Worm (Caenorhabditis elegans) whole organism, young adult: ENCODE measurements around the gene hpo-9.

Source experiments
- C06A6.2 ChIP-seq: fragments of 200-800 bp; sonication (Bioruptor generic); conservative IDR thresholded peaks from 2 replicates; pipeline ENCODE4 v1.3.6; 2022; ENCODE audit warnings: missing genetic modification characterization, missing compliant biosample characterization
- F10E7.11 ChIP-seq: sonication (generic microtip); optimal IDR thresholded peaks from 2 replicates; lab custom pipeline; 2017; ENCODE audit warnings: mild to moderate bottlenecking, missing genetic modification characterization, moderate library complexity, missing compliant biosample characterization
- F22D6.2 ChIP-seq: sonication (generic microtip); optimal IDR thresholded peaks from 2 replicates; lab custom pipeline; 2016; ENCODE audit warnings: mild to moderate bottlenecking, missing genetic modification characterization, missing compliant biosample characterization
- F39B2.1 ChIP-seq: fragments of 200-800 bp; sonication (Bioruptor generic); IDR thresholded peaks from 2 replicates; pipeline ENCODE4 v1.3.6; 2022; ENCODE audit warnings: missing genetic modification reagents, missing genetic modification characterization, missing compliant biosample characterization
- Y53F4B.3 ChIP-seq: fragments of 200-800 bp; sonication (Bioruptor generic); IDR thresholded peaks from 2 replicates; pipeline ENCODE4 v1.3.6; 2022; ENCODE audit warnings: missing genetic modification reagents, missing genetic modification characterization, missing compliant biosample characterization
- ZK185.1 ChIP-seq: sonication (generic microtip); optimal IDR thresholded peaks from 2 replicates; lab custom pipeline; 2016; ENCODE audit warnings: mild to moderate bottlenecking, missing genetic modification characterization, missing compliant biosample characterization; ENCODE audit not compliant: poor library complexity, severe bottlenecking
- aptf-2 ChIP-seq: fragments of 200-800 bp; sonication (Bioruptor generic); conservative IDR thresholded peaks from 2 replicates; pipeline ENCODE4 v1.3.6; 2022; ENCODE audit warnings: missing genetic modification reagents, missing genetic modification characterization, missing compliant biosample characterization
- cebp-1 ChIP-seq, 2 experiments: fragments of 200-800 bp in 1 of 2; sonication (Bioruptor generic) in 1 of 2; sonication (generic microtip) in 1 of 2; IDR thresholded peaks in 1 of 2; optimal IDR thresholded peaks in 1 of 2; 2 replicates each; pipeline versions ENCODE4 v1.3.6 to Lab custom; 2017 to 2022; ENCODE audit warnings: missing compliant biosample characterization in 2 of 2, missing genetic modification characterization in 2 of 2, mild to moderate bottlenecking in 1 of 2, missing genetic modification reagents in 1 of 2, moderate library complexity in 1 of 2
- cebp-2 ChIP-seq: fragments of 200-800 bp; sonication (Bioruptor generic); IDR thresholded peaks from 2 replicates; pipeline ENCODE4 v1.3.6; 2022; ENCODE audit warnings: missing genetic modification characterization, missing compliant biosample characterization
- ceh-40 ChIP-seq: fragments of 200-800 bp; sonication (Bioruptor generic); IDR thresholded peaks from 2 replicates; pipeline ENCODE4 v1.3.6; 2022; ENCODE audit warnings: missing genetic modification characterization, missing compliant biosample characterization
- ceh-79 ChIP-seq: sonication (generic microtip); optimal IDR thresholded peaks from 2 replicates; lab custom pipeline; 2017; ENCODE audit warnings: mild to moderate bottlenecking, missing genetic modification characterization, missing compliant biosample characterization
- chd-7 ChIP-seq: sonication (generic microtip); optimal IDR thresholded peaks from 2 replicates; lab custom pipeline; 2016; ENCODE audit warnings: mild to moderate bottlenecking, missing genetic modification characterization, moderate library complexity, missing compliant biosample characterization
- dox-1 ChIP-seq: fragments of 200-800 bp; sonication (Bioruptor generic); IDR thresholded peaks from 2 replicates; pipeline ENCODE4 v1.3.6; 2022; ENCODE audit warnings: missing genetic modification reagents, missing genetic modification characterization, missing compliant biosample characterization
- egl-18 ChIP-seq: fragments of 200-800 bp; sonication (Bioruptor generic); IDR thresholded peaks from 2 replicates; pipeline ENCODE4 v1.3.6; 2022; ENCODE audit warnings: missing genetic modification reagents, missing genetic modification characterization, missing compliant biosample characterization
- hlh-26 ChIP-seq: fragments of 200-800 bp; sonication (Bioruptor generic); conservative IDR thresholded peaks from 2 replicates; pipeline ENCODE4 v1.3.6; 2022; ENCODE audit warnings: missing genetic modification reagents, missing genetic modification characterization, missing compliant biosample characterization
- hsf-1 ChIP-seq: fragments of 200-800 bp; sonication (Bioruptor generic); IDR thresholded peaks from 2 replicates; pipeline ENCODE4 v1.3.6; 2022; ENCODE audit warnings: missing genetic modification reagents, missing genetic modification characterization, missing compliant biosample characterization
- let-607 ChIP-seq, 2 experiments: fragments of 200-800 bp in 1 of 2; sonication (Bioruptor generic) in 1 of 2; sonication (generic microtip) in 1 of 2; optimal IDR thresholded peaks; 2 replicates each; lab custom pipeline; 2016 to 2018; ENCODE audit warnings: mild to moderate bottlenecking in 2 of 2, missing compliant biosample characterization in 2 of 2, missing genetic modification characterization in 2 of 2, moderate library complexity in 2 of 2, missing genotype in 1 of 2
- nfya-1 ChIP-seq: sonication (generic microtip); optimal IDR thresholded peaks from 2 replicates; lab custom pipeline; 2017; ENCODE audit warnings: antibody characterized with exemption, missing compliant biosample characterization, missing genetic modification characterization, borderline replicate concordance; ENCODE audit not compliant: insufficient read depth
- nfya-2 ChIP-seq: fragments of 200-800 bp; sonication (Bioruptor generic); IDR thresholded peaks from 2 replicates; pipeline ENCODE4 v1.3.6; 2022; ENCODE audit warnings: missing genetic modification reagents, missing genetic modification characterization, missing compliant biosample characterization
- nfyb-1 ChIP-seq: fragments of 200-800 bp; sonication (Bioruptor generic); IDR thresholded peaks from 2 replicates; pipeline ENCODE4 v1.3.6; 2022; ENCODE audit warnings: missing genetic modification reagents, missing genetic modification characterization, missing compliant biosample characterization
- nhr-27 ChIP-seq: fragments of 200-800 bp; sonication (Bioruptor generic); optimal IDR thresholded peaks from 2 replicates; lab custom pipeline; 2018; ENCODE audit warnings: mild to moderate bottlenecking, missing genetic modification characterization, moderate library complexity, missing compliant biosample characterization
- nhr-80 ChIP-seq: sonication (generic microtip); optimal IDR thresholded peaks from 2 replicates; lab custom pipeline; 2016; ENCODE audit warnings: missing genetic modification characterization, missing compliant biosample characterization
- pbrm-1 ChIP-seq: fragments of 200-800 bp; sonication (Bioruptor generic); IDR thresholded peaks from 2 replicates; pipeline ENCODE4 v1.3.6; 2022; ENCODE audit warnings: missing genetic modification reagents, missing genetic modification characterization, missing compliant biosample characterization
- pha-4 ChIP-seq: fragments of 150-350 bp; sonication (generic microtip); optimal IDR thresholded peaks from 2 replicates; lab custom pipeline; 2014; ENCODE audit warnings: missing biosample characterization, missing genetic modification reagents, missing genetic modification characterization
- snpc-4 ChIP-seq, 5 experiments: fragments of 150-350 bp in 1 of 5; sonication (generic microtip) in 4 of 5; optimal IDR thresholded peaks; 2 replicates each; lab custom pipeline; 2014 to 2018; ENCODE audit warnings: missing genetic modification characterization in 5 of 5, missing biosample characterization in 3 of 5, antibody characterized with exemption in 2 of 5, mild to moderate bottlenecking in 2 of 5, missing compliant biosample characterization in 2 of 5, missing genotype in 2 of 5, moderate library complexity in 2 of 5, missing genetic modification reagents in 1 of 5
- somi-1 ChIP-seq: fragments of 200-800 bp; sonication (Bioruptor generic); optimal IDR thresholded peaks from 2 replicates; lab custom pipeline; 2018; ENCODE audit warnings: mild to moderate bottlenecking, missing genetic modification characterization, missing compliant biosample characterization
- tlf-1 ChIP-seq: fragments of 200-800 bp; sonication (Bioruptor generic); optimal IDR thresholded peaks from 2 replicates; lab custom pipeline; 2018; ENCODE audit warnings: mild to moderate bottlenecking, missing genetic modification characterization, missing compliant biosample characterization
- zfh-2 ChIP-seq: fragments of 200-800 bp; sonication (Bioruptor generic); conservative IDR thresholded peaks from 2 replicates; pipeline ENCODE4 v1.3.6; 2022; ENCODE audit warnings: missing genetic modification reagents, missing genetic modification characterization, missing compliant biosample characterization
- ztf-25 ChIP-seq: fragments of 200-800 bp; sonication (Bioruptor generic); IDR thresholded peaks from 2 replicates; pipeline ENCODE4 v1.3.6; 2022; ENCODE audit warnings: missing genetic modification reagents, missing genetic modification characterization, missing compliant biosample characterization
- ztf-26 ChIP-seq: sonication (generic microtip); optimal IDR thresholded peaks from 2 replicates; lab custom pipeline; 2017; ENCODE audit warnings: missing genetic modification characterization, missing compliant biosample characterization
- ztf-3 ChIP-seq: fragments of 200-800 bp; sonication (Bioruptor generic); optimal IDR thresholded peaks from 2 replicates; lab custom pipeline; 2018; ENCODE audit warnings: mild to moderate bottlenecking, missing genetic modification characterization, missing compliant biosample characterization
- ztf-6 ChIP-seq: fragments of 200-800 bp; sonication (Bioruptor generic); IDR thresholded peaks from 2 replicates; pipeline ENCODE4 v1.3.6; 2022; ENCODE audit warnings: missing genetic modification reagents, missing genetic modification characterization, missing compliant biosample characterization

Gene hpo-9

DNA sequence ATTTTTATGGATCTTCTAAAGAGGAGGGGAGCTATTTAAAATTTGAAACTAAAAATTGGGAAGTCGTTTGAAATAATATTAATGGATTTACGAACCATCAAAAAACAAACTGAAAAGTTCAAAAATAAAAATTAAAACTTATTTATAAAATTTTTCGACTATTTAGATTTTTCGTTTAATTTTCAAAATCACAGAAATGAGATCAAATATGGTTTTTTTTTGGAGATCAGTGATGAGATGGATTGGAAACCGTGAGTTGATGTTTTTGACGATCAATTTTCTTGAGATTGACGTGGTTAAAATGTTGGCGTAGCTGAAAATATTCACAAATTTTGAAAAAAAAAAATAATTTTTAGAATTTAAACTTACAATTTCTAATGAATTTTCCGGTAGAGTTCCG is 17.9 kb downstream of the hpo-9 start, which contains the start of gene C13F10.5:
C13F10.5 (minus strand) TSS at position 101 of the 400 bp plus-strand sequence.
- TF ChIP-seq pbrm-1 (GFP tag; lab: Robert Waterston, UW) = no peak
- TF ChIP-seq ztf-3 (GFP tag; lab: Kevin White, UChicago) = no peak
- no peak for TF ChIP-seq F10E7.11
- no peak for TF ChIP-seq ztf-25 (GFP tag; lab: Robert Waterston, UW)
- no peak for TF ChIP-seq pha-4 (tag; lab: Kevin White, UChicago)
- no peak for TF ChIP-seq ztf-26
- TF ChIP-seq snpc-4 (GFP tag; optimal IDR thresholded peaks at IDR 0.05; lab: Kevin White, UChicago) = no peak
- no peak for TF ChIP-seq snpc-4 (tag; optimal IDR thresholded peaks at IDR 0.05; lab: Kevin White, UChicago)
- TF ChIP-seq tlf-1 (GFP tag; lab: Kevin White, UChicago) = no peak
- TF ChIP-seq ceh-40 (GFP tag; lab: Robert Waterston, UW) = no peak
- TF ChIP-seq nhr-80 (tag; lab: Kevin White, UChicago) = no peak
- no peak for TF ChIP-seq somi-1 (GFP tag; lab: Kevin White, UChicago)
- no peak for TF ChIP-seq C06A6.2 (GFP tag; lab: Robert Waterston, UW)

DNA sequence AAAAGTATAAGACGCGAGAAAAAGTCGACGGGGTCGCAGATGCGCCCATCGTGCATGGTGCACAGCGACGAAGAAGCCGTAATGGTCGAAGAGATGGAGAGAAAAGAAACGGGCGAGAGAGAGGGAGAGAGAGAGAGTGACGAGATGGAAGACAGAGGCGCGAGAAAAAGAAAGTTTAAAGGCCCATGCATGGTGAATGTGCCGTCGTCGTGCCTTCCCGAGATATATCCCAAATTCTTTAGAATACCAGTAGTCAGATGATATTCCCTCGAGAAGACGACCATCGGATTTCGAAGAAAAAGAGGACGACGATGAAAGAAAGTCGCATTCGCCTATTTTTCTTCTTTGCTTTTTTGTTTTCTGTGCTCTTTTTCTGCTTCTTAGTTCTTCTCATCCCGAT is 20.9 kb downstream of the hpo-9 start:
- TF ChIP-seq zfh-2 (peak; percentile 71), F39B2.1 (GFP tag; lab: Robert Waterston, UW) (no peak), cebp-2 (GFP tag; lab: Robert Waterston, UW) (no peak), ztf-6 (no peak), hlh-26 (GFP tag; lab: Robert Waterston, UW) (no peak), ztf-3 (GFP tag; lab: Kevin White, UChicago) (no peak), cebp-1 (GFP tag; IDR thresholded peaks at IDR 0.05; lab: Robert Waterston, UW) (no peak), cebp-1 (tag; optimal IDR thresholded peaks at IDR 0.05; lab: Kevin White, UChicago) (peak; percentile 16), hsf-1 (GFP tag; lab: Robert Waterston, UW) (0 out of 2 replicates have a peak, but pooled peaks have one; percentile 22), egl-18 (GFP tag; lab: Robert Waterston, UW) (no peak), nfya-2 (GFP tag; lab: Robert Waterston, UW) (no peak), dox-1 (GFP tag; lab: Robert Waterston, UW) (peak; percentile 8; the same call in 1 of the 2 replicates), chd-7 (no peak)

DNA sequence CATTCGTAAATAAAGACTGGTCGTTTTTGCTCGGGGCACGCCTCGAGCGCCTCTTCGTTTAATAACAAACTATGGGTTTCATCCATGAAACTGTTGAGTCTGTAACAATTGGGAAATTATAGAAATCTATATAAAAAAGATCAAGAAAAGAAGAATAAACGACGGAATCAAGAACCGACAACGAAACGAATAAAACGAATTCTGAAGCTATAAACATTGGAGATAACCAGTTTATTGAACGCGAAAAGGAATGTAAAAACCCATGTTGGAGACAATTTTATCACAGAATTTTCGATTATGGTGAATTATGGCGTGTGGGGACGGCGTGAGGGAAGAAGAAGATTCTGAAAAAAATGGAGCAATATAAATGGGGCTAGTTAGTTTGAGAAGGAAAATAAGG is 22.1 kb downstream of the hpo-9 start, which contains the start of gene soap-1:
soap-1 (minus strand) TSS at position 101 of the 400 bp plus-strand sequence.
- TF ChIP-seq nhr-27 (no peak), F22D6.2 (tag; lab: Kevin White, UChicago) (no peak), nfyb-1 (GFP tag; lab: Robert Waterston, UW) (no peak), ceh-79 (no peak)

DNA sequence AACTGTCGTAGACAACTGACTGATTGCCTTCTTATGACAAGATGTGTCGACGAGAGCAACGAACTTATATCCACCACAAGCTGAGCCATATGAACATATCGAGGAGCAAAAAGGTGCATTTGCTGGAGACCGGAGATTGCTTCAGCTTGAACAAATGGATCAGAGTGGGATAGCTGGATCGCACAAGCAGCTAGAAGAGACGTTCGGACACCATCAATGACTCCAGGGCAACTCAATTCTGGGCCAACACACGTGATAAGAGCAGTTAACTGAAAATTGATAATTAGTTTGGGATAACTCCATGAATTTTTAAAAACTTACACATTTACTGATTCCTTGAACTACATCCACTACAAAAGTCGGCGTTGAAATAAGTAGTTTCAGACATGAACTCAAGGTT is 27.9 kb downstream of the hpo-9 start:
- TF ChIP-seq nfyb-1 (GFP tag; lab: Robert Waterston, UW) (no peak), ZK185.1 (tag; lab: Kevin White, UChicago) (no peak), aptf-2 (GFP tag; lab: Robert Waterston, UW) (no peak), let-607 (tag; optimal IDR thresholded peaks at IDR 0.05; lab: Kevin White, UChicago) (no peak), Y53F4B.3 (GFP tag; lab: Robert Waterston, UW) (no peak), nfya-1 (tag; lab: Kevin White, UChicago) (no peak), pha-4 (tag; lab: Kevin White, UChicago) (no peak)
